Worm (Caenorhabditis elegans): Measurements from ENCODE around the gene crn-2.
A peak's percentile ranks its signal among the peaks of the same experiment; 100 is the strongest.

The crn-2 gene

ce11 chrV:5587042-5587441 is 7.4 kb upstream of the crn-2 start (continued):
- TF ChIP-seq fkh-10 (GFP tag; optimal IDR thresholded peaks at IDR 0.05) (no peak), Y48G9A.11 (GFP tag; IDR thresholded peaks at IDR 0.05) (no peak), sdz-12 (GFP tag; optimal IDR thresholded peaks at IDR 0.05) (no peak), nhr-111 (GFP tag; optimal IDR thresholded peaks at IDR 0.05) (no peak), egl-43 (GFP tag; IDR thresholded peaks at IDR 0.05) (peak; percentile 76), nhr-77 (tag; optimal IDR thresholded peaks at IDR 0.05) (no peak), daf-19 (GFP tag; conservative IDR thresholded peaks at IDR 0.05) (no peak), mdl-1 (tag; optimal IDR thresholded peaks at IDR 0.05) (no peak), lin-29 (GFP tag; IDR thresholded peaks at IDR 0.05) (no peak), php-3 (GFP tag; IDR thresholded peaks at IDR 0.05) (no peak), Y5F2A.4 (GFP tag; optimal IDR thresholded peaks at IDR 0.05) (no peak), hlh-11 (tag; optimal IDR thresholded peaks at IDR 0.05) (peak; percentile 20), nhr-42 (GFP tag; IDR thresholded peaks at IDR 0.05) (no peak), fos-1 (tag; optimal IDR thresholded peaks at IDR 0.05) (no peak), F26F4.8 (GFP tag; conservative IDR thresholded peaks at IDR 0.05) (no peak), vab-7 (GFP tag; IDR thresholded peaks at IDR 0.05) (no peak), mdt-29 (GFP tag; IDR thresholded peaks at IDR 0.05) (no peak), Y75B8A.6 (GFP tag; IDR thresholded peaks at IDR 0.05) (no peak), ces-1 (GFP tag; optimal IDR thresholded peaks at IDR 0.05) (no peak), gei-8 (GFP tag; optimal IDR thresholded peaks at IDR 0.05) (no peak), ZK337.2 (GFP tag; IDR thresholded peaks at IDR 0.05) (0 out of 2 replicates have a peak, but pooled peaks have one; percentile 28), snpc-4 (tag; optimal IDR thresholded peaks at IDR 0.05) (peak; percentile 90), ceh-82 (tag; optimal IDR thresholded peaks at IDR 0.05) (no peak), cey-2 (tag; optimal IDR thresholded peaks at IDR 0.05; ENCODE audit: borderline replicate concordance, insufficient read depth) (no peak), egl-27 (tag; optimal IDR thresholded peaks at IDR 0.05) (no peak), nhr-41 (GFP tag; IDR thresholded peaks at IDR 0.05) (no peak), unc-130 (GFP tag; optimal IDR thresholded peaks at IDR 0.05) (no peak), nhr-28 (tag; optimal IDR thresholded peaks at IDR 0.05) (no peak), aha-1 (tag) (no peak), madf-5 (GFP tag; IDR thresholded peaks at IDR 0.05) (0 out of 4 replicates have a peak, but pooled peaks of 1 of the 2 experiments have one; percentile 27), ctbp-1 (GFP tag; IDR thresholded peaks at IDR 0.05) (no peak), hmg-1.1 (GFP tag; IDR thresholded peaks at IDR 0.05) (0 out of 2 replicates have a peak, but pooled peaks have one; percentile 52), zag-1 (tag; optimal IDR thresholded peaks at IDR 0.05) (no peak), daf-8 (GFP tag; IDR thresholded peaks at IDR 0.05) (no peak), hif-1 (tag; optimal IDR thresholded peaks at IDR 0.05) (peak in 1 of 2 experiments; percentile 34), ztf-7 (tag; optimal IDR thresholded peaks at IDR 0.05) (no peak), lin-39 (tag; optimal IDR thresholded peaks at IDR 0.05) (no peak), dmd-6 (GFP tag; IDR thresholded peaks at IDR 0.05) (peak; percentile 34; the same call in 1 of the 2 replicates), lin-13 (GFP tag; optimal IDR thresholded peaks at IDR 0.05) (no peak), ceh-28 (tag; optimal IDR thresholded peaks at IDR 0.05) (no peak), lin-15B (tag; optimal IDR thresholded peaks at IDR 0.05) (no peak), hlh-30 (tag; optimal IDR thresholded peaks at IDR 0.05; ENCODE audit: insufficient read depth) (peak; percentile 51), dmd-9 (GFP tag; IDR thresholded peaks at IDR 0.05) (no peak), mxl-2 (GFP tag; conservative IDR thresholded peaks at IDR 0.05) (no peak), nhr-102 (tag; optimal IDR thresholded peaks at IDR 0.05) (peak; percentile 38), nhr-76 (tag; optimal IDR thresholded peaks at IDR 0.05) (no peak), zfp-3 (GFP tag; conservative IDR thresholded peaks at IDR 0.05) (no peak), Y105C5A.15 (GFP tag; IDR thresholded peaks at IDR 0.05) (0 out of 2 replicates have a peak, but pooled peaks have one; percentile 9), zip-11 (GFP tag; IDR thresholded peaks at IDR 0.05) (no peak), daf-12 (tag; optimal IDR thresholded peaks at IDR 0.05) (no peak), mes-2 (tag; optimal IDR thresholded peaks at IDR 0.05; ENCODE audit: poor library complexity, severe bottlenecking) (no peak), mep-1 (tag; optimal IDR thresholded peaks at IDR 0.05) (no peak)
